Fruit fly (Drosophila melanogaster) whole organism, adult: ENCODE measurements around the gene ppk13.

ENCODE experiments used
- CG11617 ChIP-seq: fragments of 200-800 bp; sonication (Bioruptor generic); optimal IDR thresholded peaks from 2 replicates; lab custom pipeline; 2017; ENCODE audit warnings: mild to moderate bottlenecking, missing biosample characterization, missing genetic modification reagents, missing genetic modification characterization
- CG12768 ChIP-seq: fragments of 200-800 bp; sonication (Bioruptor generic); optimal IDR thresholded peaks from 2 replicates; lab custom pipeline; 2017; ENCODE audit warnings: missing biosample characterization, missing genetic modification characterization, mild to moderate bottlenecking, moderate library complexity, missing genetic modification reagents
- CG14711 ChIP-seq: fragments of 200-800 bp; sonication (Bioruptor generic); optimal IDR thresholded peaks from 2 replicates; lab custom pipeline; 2018; ENCODE audit warnings: missing biosample characterization, mild to moderate bottlenecking, missing genetic modification characterization, moderate library complexity
- CG1620 ChIP-seq: fragments of 200-800 bp; sonication (Bioruptor generic); optimal IDR thresholded peaks from 2 replicates; lab custom pipeline; 2016; ENCODE audit warnings: missing biosample characterization, missing genetic modification characterization
- CG33017 ChIP-seq: fragments of 200-800 bp; sonication (Bioruptor generic); optimal IDR thresholded peaks from 2 replicates; lab custom pipeline; 2018; ENCODE audit warnings: missing biosample characterization, mild to moderate bottlenecking, missing genetic modification characterization, moderate library complexity
- CG5204 ChIP-seq: fragments of 200-800 bp; sonication (Bioruptor generic); optimal IDR thresholded peaks from 2 replicates; lab custom pipeline; 2016; ENCODE audit warnings: missing biosample characterization, missing genetic modification characterization
- CG7045 ChIP-seq: fragments of 200-800 bp; sonication (Bioruptor generic); optimal IDR thresholded peaks from 2 replicates; lab custom pipeline; 2017; ENCODE audit warnings: missing biosample characterization, mild to moderate bottlenecking, missing genetic modification characterization
- CG7101 ChIP-seq: fragments of 200-800 bp; sonication (Bioruptor generic); optimal IDR thresholded peaks from 2 replicates; lab custom pipeline; 2018; ENCODE audit warnings: missing biosample characterization, mild to moderate bottlenecking, missing genetic modification characterization, moderate library complexity
- Clk ChIP-seq: fragments of 200-800 bp; sonication (Bioruptor generic); optimal IDR thresholded peaks from 2 replicates; lab custom pipeline; 2017; ENCODE audit warnings: missing biosample characterization, missing genetic modification characterization
- Crg-1 ChIP-seq: fragments of 200-800 bp; sonication (Bioruptor generic); optimal IDR thresholded peaks from 2 replicates; lab custom pipeline; 2016; ENCODE audit warnings: missing biosample characterization, missing genetic modification characterization
- Hr96 ChIP-seq: fragments of 200-800 bp; sonication (Bioruptor generic); optimal IDR thresholded peaks from 2 replicates; lab custom pipeline; 2016; ENCODE audit warnings: missing biosample characterization, missing genetic modification characterization
- Mnt ChIP-seq: fragments of 200-800 bp; sonication (Bioruptor generic); optimal IDR thresholded peaks from 2 replicates; lab custom pipeline; 2016; ENCODE audit warnings: missing biosample characterization, mild to moderate bottlenecking, missing genetic modification characterization
- bab1 ChIP-seq: fragments of 200-800 bp; sonication (Bioruptor generic); optimal IDR thresholded peaks from 3 replicates; lab custom pipeline; 2019; ENCODE audit warnings: missing biosample characterization, mild to moderate bottlenecking, missing genetic modification characterization, moderate library complexity
- cic ChIP-seq: fragments of 200-800 bp; sonication (Bioruptor generic); optimal IDR thresholded peaks from 2 replicates; lab custom pipeline; 2017; ENCODE audit warnings: missing biosample characterization, mild to moderate bottlenecking, missing genetic modification characterization, moderate library complexity
- cnc ChIP-seq, 2 experiments: fragments of >200 bp; optimal IDR thresholded peaks; 2 replicates each; lab custom pipeline; 2017
- kay ChIP-seq: fragments of 200-800 bp; sonication (Bioruptor generic); peaks from one replicate; lab custom pipeline; 2016; ENCODE audit warnings: missing biosample characterization, missing genetic modification characterization, borderline replicate concordance
- ovo ChIP-seq: fragments of 200-800 bp; sonication (Bioruptor generic); optimal IDR thresholded peaks from 2 replicates; lab custom pipeline; 2016; ENCODE audit warnings: missing biosample characterization, missing genetic modification characterization
- pad ChIP-seq: fragments of 200-800 bp; sonication (Bioruptor generic); optimal IDR thresholded peaks from 3 replicates; lab custom pipeline; 2017; ENCODE audit warnings: missing biosample characterization, missing genetic modification characterization, mild to moderate bottlenecking, moderate library complexity, missing genetic modification reagents
- tj ChIP-seq: fragments of 200-800 bp; sonication (Bioruptor generic); optimal IDR thresholded peaks from 3 replicates; lab custom pipeline; 2017; ENCODE audit warnings: missing biosample characterization, mild to moderate bottlenecking, missing genetic modification characterization, moderate library complexity
- toe ChIP-seq: fragments of 200-800 bp; sonication (Bioruptor generic); optimal IDR thresholded peaks from 2 replicates; lab custom pipeline; 2016; ENCODE audit warnings: missing biosample characterization, missing genetic modification characterization

ppk13 gene

dm6 chr2L:21077849-21078248 lies 10.7 kb downstream of the ppk13 start:
- no peak for TF ChIP-seq CG33017
- no peak for TF ChIP-seq cnc (optimal IDR thresholded peaks at IDR 0.05; lab: Kevin White, UChicago)
- TF ChIP-seq tj (GFP tag; lab: Kevin White, UChicago) = no peak
- TF ChIP-seq ovo (GFP tag; lab: Kevin White, UChicago) = no peak
- no peak for TF ChIP-seq Crg-1
- no peak for TF ChIP-seq kay (GFP tag; lab: Kevin White, UChicago)
- no peak for TF ChIP-seq CG5204 (GFP tag; lab: Kevin White, UChicago)
- no peak for TF ChIP-seq pad (GFP tag; lab: Kevin White, UChicago)
- no peak for TF ChIP-seq bab1
- TF ChIP-seq CG11617 (GFP tag; lab: Kevin White, UChicago) = no peak
- TF ChIP-seq Clk (GFP tag; lab: Kevin White, UChicago) = no peak
- TF ChIP-seq toe (GFP tag; lab: Kevin White, UChicago) = no peak
- TF ChIP-seq cic (GFP tag; lab: Kevin White, UChicago) = no peak
- no peak for TF ChIP-seq CG14711 (tag; lab: Kevin White, UChicago)
- no peak for TF ChIP-seq CG1620 (GFP tag; lab: Kevin White, UChicago)
- no peak for TF ChIP-seq Hr96 (GFP tag; lab: Kevin White, UChicago)
- no peak for TF ChIP-seq CG12768 (GFP tag; lab: Kevin White, UChicago)
- TF ChIP-seq CG7101 (tag; lab: Kevin White, UChicago) = no peak
- no peak for TF ChIP-seq CG7045

dm6 chr2L:21075105-21075504 lies 13.4 kb downstream of the ppk13 start, which contains the start of gene tadr:
tadr (plus strand) TSS chr2L:21075405.
- TF ChIP-seq CG11617 (GFP tag; lab: Kevin White, UChicago) (no peak), tj (GFP tag; lab: Kevin White, UChicago) (no peak), pad (GFP tag; lab: Kevin White, UChicago) (no peak), CG7045 (no peak), kay (GFP tag; lab: Kevin White, UChicago) (no peak), cnc (optimal IDR thresholded peaks at IDR 0.05; lab: Kevin White, UChicago) (no peak), CG14711 (tag; lab: Kevin White, UChicago) (no peak), cic (GFP tag; lab: Kevin White, UChicago) (no peak), CG7101 (tag; lab: Kevin White, UChicago) (no peak), Hr96 (GFP tag; lab: Kevin White, UChicago) (no peak)

- TF ChIP-seq CG7045 = no peak
- no peak for TF ChIP-seq CG1620 (GFP tag; lab: Kevin White, UChicago)
- no peak for TF ChIP-seq Crg-1
- no peak for TF ChIP-seq CG33017
- TF ChIP-seq CG7101 (tag; lab: Kevin White, UChicago) = no peak
- no peak for TF ChIP-seq CG12768 (GFP tag; lab: Kevin White, UChicago)
- no peak for TF ChIP-seq Mnt (GFP tag; lab: Kevin White, UChicago)
These were observed 14.7 kb downstream of the ppk13 start for dm6 chr2L:21073818-21074217.

- TF ChIP-seq Mnt (GFP tag; lab: Kevin White, UChicago) (no peak), CG1620 (GFP tag; lab: Kevin White, UChicago) (no peak), CG14711 (tag; lab: Kevin White, UChicago) (no peak), CG7101 (tag; lab: Kevin White, UChicago) (no peak), pad (GFP tag; lab: Kevin White, UChicago) (no peak), cic (GFP tag; lab: Kevin White, UChicago) (no peak), Crg-1 (no peak), CG11617 (GFP tag; lab: Kevin White, UChicago) (no peak), CG12768 (GFP tag; lab: Kevin White, UChicago) (no peak), Hr96 (GFP tag; lab: Kevin White, UChicago) (no peak), cnc (optimal IDR thresholded peaks at IDR 0.05; lab: Kevin White, UChicago) (no peak), CG33017 (no peak), ovo (GFP tag; lab: Kevin White, UChicago) (no peak), tj (GFP tag; lab: Kevin White, UChicago) (no peak)
These were observed 15.3 kb downstream of the ppk13 start for dm6 chr2L:21073300-21073699.

dm6 chr2L:21072389-21072788 lies 16.2 kb downstream of the ppk13 start:
- no peak for TF ChIP-seq CG14711 (tag; lab: Kevin White, UChicago)
- no peak for TF ChIP-seq CG12768 (GFP tag; lab: Kevin White, UChicago)
- no peak for TF ChIP-seq ovo (GFP tag; lab: Kevin White, UChicago)
- TF ChIP-seq toe (GFP tag; lab: Kevin White, UChicago) = no peak
- no peak for TF ChIP-seq CG33017
- TF ChIP-seq tj (GFP tag; lab: Kevin White, UChicago) = no peak
- no peak for TF ChIP-seq Clk (GFP tag; lab: Kevin White, UChicago)
- TF ChIP-seq CG7101 (tag; lab: Kevin White, UChicago) = no peak
- no peak for TF ChIP-seq CG5204 (GFP tag; lab: Kevin White, UChicago)
- TF ChIP-seq CG11617 (GFP tag; lab: Kevin White, UChicago) = no peak
- no peak for TF ChIP-seq CG7045
- TF ChIP-seq kay (GFP tag; lab: Kevin White, UChicago) = no peak
- no peak for TF ChIP-seq pad (GFP tag; lab: Kevin White, UChicago)
- no peak for TF ChIP-seq CG1620 (GFP tag; lab: Kevin White, UChicago)
- TF ChIP-seq Mnt (GFP tag; lab: Kevin White, UChicago) = no peak
- no peak for TF ChIP-seq Hr96 (GFP tag; lab: Kevin White, UChicago)

- TF ChIP-seq CG33017 = no peak
- no peak for TF ChIP-seq toe (GFP tag; lab: Kevin White, UChicago)
- TF ChIP-seq CG14711 (tag; lab: Kevin White, UChicago) = peak; percentile 72
- TF ChIP-seq CG5204 (GFP tag; lab: Kevin White, UChicago) = peak; percentile 31
- TF ChIP-seq cic (GFP tag; lab: Kevin White, UChicago) = no peak
These were observed 17.1 kb downstream of the ppk13 start, which contains the start of gene CG9265 for dm6 chr2L:21071435-21071834. CG9265 (minus strand) TSS chr2L:21071502.
